Worm (Caenorhabditis elegans): ENCODE measurements around the gene C25E10.17.

DNA sequence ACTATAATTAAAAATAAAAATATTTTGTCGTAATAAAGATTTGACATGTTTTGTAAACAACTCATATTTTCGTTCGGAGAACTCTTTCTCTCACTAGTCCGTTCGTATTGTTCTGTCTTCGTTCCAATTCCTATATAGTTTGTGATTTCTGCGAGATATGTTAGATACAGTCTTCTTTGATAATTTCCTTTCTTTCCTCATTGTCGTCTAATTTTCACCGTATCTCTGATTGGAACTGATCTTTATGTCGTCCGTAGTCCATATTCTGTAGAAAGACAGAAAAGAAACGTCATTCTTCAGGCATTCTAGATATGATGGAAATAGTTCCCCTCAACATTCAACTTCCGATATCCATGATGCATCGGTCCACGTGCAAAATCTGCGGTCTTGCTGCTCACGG is 2.5 kb downstream of the C25E10.17 start, which contains the start of gene nhr-30:
- TF ChIP-seq nhr-28 (tag; optimal IDR thresholded peaks at IDR 0.05) = no peak
- no peak for TF ChIP-seq elt-1 (tag; optimal IDR thresholded peaks at IDR 0.05; ENCODE audit: borderline replicate concordance, insufficient read depth)
- TF ChIP-seq unc-39 (tag; optimal IDR thresholded peaks at IDR 0.05) = no peak
- no peak for TF ChIP-seq mep-1 (tag; optimal IDR thresholded peaks at IDR 0.05)
- no peak for TF ChIP-seq lin-13 (tag; optimal IDR thresholded peaks at IDR 0.05)
- no peak for TF ChIP-seq hlh-1 (tag; optimal IDR thresholded peaks at IDR 0.05)
- no peak for TF ChIP-seq ces-1 (GFP tag; optimal IDR thresholded peaks at IDR 0.05)
